Worm (Caenorhabditis elegans): Measurements from ENCODE around the gene F42G8.8.

- no peak for TF ChIP-seq nhr-2 (tag; optimal IDR thresholded peaks at IDR 0.05)
- no peak for TF ChIP-seq M03D4.4 (tag; optimal IDR thresholded peaks at IDR 0.05)
- TF ChIP-seq mep-1 (tag; optimal IDR thresholded peaks at IDR 0.05): no peak
- no peak for TF ChIP-seq snpc-4 (tag; optimal IDR thresholded peaks at IDR 0.05)
- no peak for TF ChIP-seq unc-39 (tag; optimal IDR thresholded peaks at IDR 0.05)
- no peak for TF ChIP-seq blmp-1 (tag; optimal IDR thresholded peaks at IDR 0.05)
- TF ChIP-seq elt-3 (tag; optimal IDR thresholded peaks at IDR 0.05): no peak
- no peak for TF ChIP-seq elt-1 (tag; optimal IDR thresholded peaks at IDR 0.05; ENCODE audit: borderline replicate concordance, insufficient read depth)
- TF ChIP-seq nhr-76 (tag; optimal IDR thresholded peaks at IDR 0.05): no peak
- no peak for TF ChIP-seq lin-13 (tag; optimal IDR thresholded peaks at IDR 0.05)
- TF ChIP-seq unc-62 (GFP tag; optimal IDR thresholded peaks at IDR 0.05): no peak
- no peak for TF ChIP-seq ceh-43 (GFP tag; optimal IDR thresholded peaks at IDR 0.05)
Measured at ce11 chrIV:8069104-8069503, 49.8 kb upstream of the F42G8.8 start.

Measured in whole organism, mixed stage, embryonic.